Fruit fly (Drosophila melanogaster) whole organism, embryonic: ENCODE data around the gene CG13002.

ENCODE experiments used
- B-H1 ChIP-seq: fragments of 200-800 bp; sonication (Bioruptor generic); IDR thresholded peaks from 3 replicates; pipeline ENCODE4 v1.3.6; 2022; ENCODE audit warnings: missing biosample characterization, missing genetic modification characterization
- CG12219 ChIP-seq: fragments of 200-800 bp; sonication (Bioruptor generic); optimal IDR thresholded peaks from 3 replicates; lab custom pipeline; 2018; ENCODE audit warnings: missing biosample characterization, mild to moderate bottlenecking, missing genetic modification characterization
- CG12744 ChIP-seq: fragments of 200-800 bp; sonication (Bioruptor generic); optimal IDR thresholded peaks from 2 replicates; lab custom pipeline; 2016; ENCODE audit warnings: missing biosample characterization, missing genetic modification characterization
- CG12942 ChIP-seq: fragments of 200-800 bp; sonication (Bioruptor generic); optimal IDR thresholded peaks from 3 replicates; lab custom pipeline; 2016; ENCODE audit warnings: missing biosample characterization, missing genetic modification characterization
- CG13296 ChIP-seq: fragments of 200-800 bp; sonication (Bioruptor generic); optimal IDR thresholded peaks from 3 replicates; lab custom pipeline; 2018; ENCODE audit warnings: missing biosample characterization, mild to moderate bottlenecking, missing genetic modification characterization
- CG13624 ChIP-seq: fragments of 200-800 bp; sonication (Bioruptor generic); optimal IDR thresholded peaks from 2 replicates; lab custom pipeline; 2016; ENCODE audit warnings: missing biosample characterization, missing genetic modification characterization
- CG13894 ChIP-seq: fragments of 200-800 bp; sonication (Bioruptor generic); optimal IDR thresholded peaks from 3 replicates; lab custom pipeline; 2018; ENCODE audit warnings: missing biosample characterization, mild to moderate bottlenecking, missing genetic modification characterization, moderate library complexity
- CG34376 ChIP-seq: fragments of 200-800 bp; sonication (Bioruptor generic); optimal IDR thresholded peaks from 2 replicates; lab custom pipeline; 2018; ENCODE audit warnings: missing biosample characterization, mild to moderate bottlenecking, missing genetic modification characterization
- CG9437 ChIP-seq: fragments of 200-800 bp; sonication (Bioruptor generic); optimal IDR thresholded peaks from 2 replicates; lab custom pipeline; 2018; ENCODE audit warnings: missing biosample characterization, mild to moderate bottlenecking, missing genetic modification characterization
- Dref ChIP-seq: fragments of 200-800 bp; sonication (Bioruptor generic); IDR thresholded peaks from 2 replicates; pipeline ENCODE4 v1.3.6; 2022; ENCODE audit warnings: missing biosample characterization, missing genetic modification characterization
- Ets97D ChIP-seq: fragments of 200-800 bp; sonication (Bioruptor generic); optimal IDR thresholded peaks from 3 replicates; lab custom pipeline; 2016; ENCODE audit warnings: missing biosample characterization, missing genetic modification characterization
- GATAe ChIP-seq: fragments of 200-800 bp; sonication (Bioruptor generic); conservative IDR thresholded peaks from 2 replicates; pipeline ENCODE4 v1.3.6; 2022; ENCODE audit warnings: missing biosample characterization, missing genetic modification characterization
- HHEX ChIP-seq: fragments of 200-800 bp; sonication (Bioruptor generic); optimal IDR thresholded peaks from 3 replicates; lab custom pipeline; 2017; ENCODE audit warnings: missing biosample characterization, mild to moderate bottlenecking, missing genetic modification characterization, missing genetic modification reagents
- HmgZ ChIP-seq: fragments of 200-800 bp; sonication (Bioruptor generic); optimal IDR thresholded peaks from 2 replicates; lab custom pipeline; 2018; ENCODE audit warnings: missing biosample characterization, mild to moderate bottlenecking, missing genetic modification characterization
- Hmr ChIP-seq: fragments of 200-800 bp; sonication (Bioruptor generic); optimal IDR thresholded peaks from 3 replicates; lab custom pipeline; 2017; ENCODE audit warnings: mild to moderate bottlenecking, missing biosample characterization, missing genetic modification reagents, missing genetic modification characterization
- Lim3 ChIP-seq: fragments of 200-800 bp; sonication (Bioruptor generic); IDR thresholded peaks from 2 replicates; pipeline ENCODE4 v1.3.6; 2022; ENCODE audit warnings: missing biosample characterization, missing genetic modification characterization
- Med ChIP-seq: fragments of 200-800 bp; sonication (Bioruptor generic); peaks from one replicate; lab custom pipeline; 2016; ENCODE audit warnings: missing biosample characterization, missing genetic modification characterization, mild to moderate bottlenecking, inconsistent platforms, moderate library complexity
- Pdp1 ChIP-seq, 2 experiments: fragments of 200-800 bp; sonication (Bioruptor generic); optimal IDR thresholded peaks; 3 replicates each; lab custom pipeline; 2016; ENCODE audit warnings: missing biosample characterization in 2 of 2, missing genetic modification characterization in 2 of 2, mild to moderate bottlenecking in 1 of 2, moderate library complexity in 1 of 2
- Rx ChIP-seq: fragments of 200-800 bp; sonication (Bioruptor generic); IDR thresholded peaks from 2 replicates; pipeline ENCODE4 v1.3.6; 2022; ENCODE audit warnings: missing biosample characterization, missing genetic modification characterization
- btn ChIP-seq: fragments of 200-800 bp; sonication (Bioruptor generic); optimal IDR thresholded peaks from 2 replicates; lab custom pipeline; 2016; ENCODE audit warnings: missing biosample characterization, missing genetic modification characterization
- cad ChIP-seq: fragments of >200 bp; optimal IDR thresholded peaks from 2 replicates; lab custom pipeline; 2017; ENCODE audit warnings: missing biosample characterization, missing genetic modification characterization
- cato ChIP-seq: fragments of 200-800 bp; sonication (Bioruptor generic); optimal IDR thresholded peaks from 2 replicates; lab custom pipeline; 2016; ENCODE audit warnings: missing biosample characterization, missing genetic modification characterization, borderline replicate concordance
- chinmo ChIP-seq: fragments of 200-800 bp; sonication (Bioruptor generic); IDR thresholded peaks from 4 replicates; pipeline ENCODE4 v1.3.6; 2022; ENCODE audit warnings: missing biosample characterization, missing genetic modification characterization; ENCODE audit not compliant: partially characterized antibody
- cwo ChIP-seq: fragments of 200-800 bp; sonication (Bioruptor generic); optimal IDR thresholded peaks from 3 replicates; lab custom pipeline; 2017; ENCODE audit warnings: missing biosample characterization, missing genetic modification characterization, mild to moderate bottlenecking, moderate library complexity, missing genetic modification reagents
- en ChIP-seq: fragments of 200-800 bp; sonication (Bioruptor generic); optimal IDR thresholded peaks from 2 replicates; lab custom pipeline; 2016; ENCODE audit warnings: missing biosample characterization, missing genetic modification characterization
- ewg ChIP-seq: fragments of 200-800 bp; sonication (Bioruptor generic); optimal IDR thresholded peaks from 3 replicates; lab custom pipeline; 2017; ENCODE audit warnings: mild to moderate bottlenecking, missing biosample characterization, missing genetic modification reagents, missing genetic modification characterization
- exex ChIP-seq: fragments of 200-800 bp; sonication (Bioruptor generic); optimal IDR thresholded peaks from 4 replicates; lab custom pipeline; 2018; ENCODE audit warnings: missing biosample characterization, mild to moderate bottlenecking, missing genetic modification characterization, moderate library complexity
- eyg ChIP-seq: fragments of 200-800 bp; sonication (Bioruptor generic); optimal IDR thresholded peaks from 3 replicates; lab custom pipeline; 2016; ENCODE audit warnings: missing biosample characterization, missing genetic modification characterization
- grn ChIP-seq: fragments of 200-800 bp; sonication (Bioruptor generic); optimal IDR thresholded peaks from 3 replicates; lab custom pipeline; 2017; ENCODE audit warnings: missing biosample characterization, missing genetic modification characterization
- gsb ChIP-seq: fragments of 200-800 bp; sonication (Bioruptor generic); IDR thresholded peaks from 2 replicates; pipeline ENCODE4 v1.3.6; 2022; ENCODE audit warnings: missing biosample characterization, missing genetic modification characterization
- ind ChIP-seq: fragments of 200-800 bp; sonication (Bioruptor generic); optimal IDR thresholded peaks from 3 replicates; lab custom pipeline; 2016; ENCODE audit warnings: missing biosample characterization, missing genetic modification characterization
- mirr ChIP-seq: fragments of 200-800 bp; sonication (Bioruptor generic); optimal IDR thresholded peaks from 3 replicates; lab custom pipeline; 2018; ENCODE audit warnings: missing biosample characterization, mild to moderate bottlenecking, missing genetic modification characterization
- nerfin-1 ChIP-seq: fragments of 200-800 bp; sonication (Bioruptor generic); optimal IDR thresholded peaks from 3 replicates; lab custom pipeline; 2019; ENCODE audit warnings: missing biosample characterization, mild to moderate bottlenecking, missing genetic modification characterization, moderate library complexity
- pb ChIP-seq: fragments of 200-800 bp; sonication (Bioruptor generic); optimal IDR thresholded peaks from 3 replicates; lab custom pipeline; 2016; ENCODE audit warnings: missing biosample characterization, missing genetic modification characterization
- pum ChIP-seq: fragments of 200-800 bp; sonication (Bioruptor generic); optimal IDR thresholded peaks from 2 replicates; lab custom pipeline; 2016; ENCODE audit warnings: missing biosample characterization, missing genetic modification characterization
- repo ChIP-seq: fragments of 200-800 bp; sonication (Bioruptor generic); optimal IDR thresholded peaks from 2 replicates; lab custom pipeline; 2016; ENCODE audit warnings: missing biosample characterization, missing genetic modification characterization
- row ChIP-seq: fragments of 200-800 bp; sonication (Bioruptor generic); IDR thresholded peaks from 3 replicates; pipeline ENCODE4 v1.3.6; 2022; ENCODE audit warnings: missing biosample characterization, missing genetic modification characterization
- slbo ChIP-seq: fragments of 200-800 bp; sonication (Bioruptor generic); IDR thresholded peaks from 2 replicates; pipeline ENCODE4 v1.3.6; 2022; ENCODE audit warnings: missing biosample characterization, missing genetic modification characterization
- sob ChIP-seq: fragments of 200-800 bp; sonication (Bioruptor generic); IDR thresholded peaks from 2 replicates; pipeline ENCODE4 v1.3.6; 2022; ENCODE audit warnings: missing biosample characterization, missing genetic modification characterization
- trh ChIP-seq: fragments of 200-800 bp; sonication (Bioruptor generic); optimal IDR thresholded peaks from 2 replicates; lab custom pipeline; 2016; ENCODE audit warnings: missing biosample characterization, missing genetic modification characterization
- unc-4 ChIP-seq: fragments of 200-800 bp; sonication (Bioruptor generic); IDR thresholded peaks from 2 replicates; pipeline ENCODE4 v1.3.6; 2022; ENCODE audit warnings: missing biosample characterization, missing genetic modification characterization; ENCODE audit not compliant: partially characterized antibody
- vnd ChIP-seq: fragments of 200-800 bp; sonication (Bioruptor generic); IDR thresholded peaks from 3 replicates; pipeline ENCODE4 v1.3.6; 2022; ENCODE audit warnings: missing biosample characterization, missing genetic modification characterization; ENCODE audit not compliant: partially characterized antibody

The CG13002 gene

dm6 chrX:16920682-16921286, 31.2 kb downstream of the CG13002 start (continued):
- TF ChIP-seq CG13296 (GFP tag; lab: Kevin White, UChicago) (peak; percentile 3), CG13894 (peak; percentile 85), Med (GFP tag; lab: Kevin White, UChicago) (peak; percentile 5), CG9437 (no peak), sob (GFP tag; lab: Robert Waterston, UW) (0 out of 2 replicates have a peak, but pooled peaks have one; percentile 17)

- no peak for TF ChIP-seq pb
- TF ChIP-seq Pdp1 (GFP tag; optimal IDR thresholded peaks at IDR 0.05; lab: Kevin White, UChicago) = peak in 1 of 2 experiments; percentile 55
- TF ChIP-seq grn (GFP tag; lab: Kevin White, UChicago) = peak; percentile 44
- TF ChIP-seq mirr (GFP tag; lab: Kevin White, UChicago) = peak; percentile 65
- TF ChIP-seq exex (tag; lab: Kevin White, UChicago) = peak; percentile 90
Observed at dm6 chrX:16922626-16923025, 33.0 kb downstream of the CG13002 start.

- TF ChIP-seq HHEX (no peak), Lim3 (GFP tag; lab: Robert Waterston, UW) (no peak), gsb (GFP tag; lab: Robert Waterston, UW) (no peak), slbo (GFP tag; lab: Robert Waterston, UW) (peak; percentile 38), Ets97D (GFP tag; lab: Kevin White, UChicago) (no peak), Med (GFP tag; lab: Kevin White, UChicago) (peak; percentile 52), unc-4 (GFP tag; lab: Robert Waterston, UW) (no peak), HmgZ (tag; lab: Kevin White, UChicago) (no peak), nerfin-1 (tag; lab: Kevin White, UChicago) (no peak), Dref (GFP tag; lab: Robert Waterston, UW) (no peak), Rx (no peak), CG12219 (GFP tag; lab: Kevin White, UChicago) (no peak), pum (no peak), ewg (GFP tag; lab: Kevin White, UChicago) (no peak), CG13624 (GFP tag; lab: Kevin White, UChicago) (no peak), B-H1 (GFP tag; lab: Robert Waterston, UW) (no peak), en (no peak), chinmo (GFP tag; lab: Robert Waterston, UW) (0 out of 4 replicates have a peak, but pooled peaks have one; percentile 16), cato (GFP tag; lab: Kevin White, UChicago) (no peak), CG12744 (GFP tag; lab: Kevin White, UChicago) (no peak), trh (no peak), Hmr (GFP tag; lab: Kevin White, UChicago) (no peak), CG12942 (GFP tag; lab: Kevin White, UChicago) (no peak)
Observed at dm6 chrX:16923503-16923902, 33.9 kb downstream of the CG13002 start.

- TF ChIP-seq cad (no peak), grn (GFP tag; lab: Kevin White, UChicago) (peak; percentile 56), cwo (GFP tag; lab: Kevin White, UChicago) (peak; percentile 37), row (peak; percentile 64), ind (no peak), CG34376 (GFP tag; lab: Kevin White, UChicago) (peak; percentile 29), eyg (GFP tag; lab: Kevin White, UChicago) (no peak), repo (no peak), btn (no peak), vnd (0 out of 3 replicates have a peak, but pooled peaks have one; percentile 14), GATAe (GFP tag; lab: Robert Waterston, UW) (peak; percentile 20; the same call in 1 of the 2 replicates), exex (tag; lab: Kevin White, UChicago) (peak; percentile 92)
Observed at dm6 chrX:16924069-16924721, 34.6 kb downstream of the CG13002 start.
